Worm (Caenorhabditis elegans) whole organism, midembryonic: ENCODE data around the gene lin-9.

Source experiments
- T22C8.4 ChIP-seq: fragments of 200-800 bp; sonication (Bioruptor generic); IDR thresholded peaks from 2 replicates; pipeline ENCODE4 v1.3.6; 2022; ENCODE audit warnings: missing genetic modification characterization, missing compliant biosample characterization
- cog-1 ChIP-seq: sonication (generic microtip); optimal IDR thresholded peaks from 2 replicates; lab custom pipeline; 2016; ENCODE audit warnings: missing genetic modification characterization, missing compliant biosample characterization
- flt-1 ChIP-seq: fragments of 200-800 bp; sonication (Bioruptor generic); IDR thresholded peaks from 2 replicates; pipeline ENCODE4 v1.3.6; 2022; ENCODE audit warnings: missing genetic modification characterization, missing compliant biosample characterization
- klf-2 ChIP-seq: fragments of 200-800 bp; sonication (Bioruptor generic); conservative IDR thresholded peaks from 2 replicates; pipeline ENCODE4 v1.3.6; 2022; ENCODE audit warnings: missing genetic modification reagents, missing genetic modification characterization, missing compliant biosample characterization
- med-1 ChIP-seq: sonication (generic microtip); optimal IDR thresholded peaks from 2 replicates; lab custom pipeline; 2017; ENCODE audit warnings: missing genetic modification characterization, mild to moderate bottlenecking, missing compliant biosample characterization, antibody characterized with exemption, missing genetic modification reagents; ENCODE audit not compliant: insufficient read depth
- ref-1 ChIP-seq: fragments of 200-800 bp; sonication (Bioruptor generic); conservative IDR thresholded peaks from 2 replicates; pipeline ENCODE4 v1.3.6; 2022; ENCODE audit warnings: missing genetic modification reagents, missing genetic modification characterization, missing compliant biosample characterization
- tab-1 ChIP-seq: fragments of 200-800 bp; sonication (Bioruptor generic); IDR thresholded peaks from 2 replicates; pipeline ENCODE4 v1.3.6; 2022; ENCODE audit warnings: missing genetic modification characterization, missing compliant biosample characterization
- ztf-23 ChIP-seq: fragments of 200-800 bp; sonication (Bioruptor generic); IDR thresholded peaks from 2 replicates; pipeline ENCODE4 v1.3.6; 2022; ENCODE audit warnings: missing genetic modification reagents, missing genetic modification characterization, missing compliant biosample characterization
- ztf-29 ChIP-seq: fragments of 200-800 bp; sonication (Bioruptor generic); IDR thresholded peaks from 2 replicates; pipeline ENCODE4 v1.3.6; 2022; ENCODE audit warnings: missing genetic modification reagents, missing genetic modification characterization, missing compliant biosample characterization

lin-9 gene

ce11 chrIII:8904914-8905665 is 1.2 kb upstream of the lin-9 start, which contains the start of gene unc-32:
Gene unc-32, plus strand, starts transcription at chrIII:8905615.
- TF ChIP-seq ztf-23 (GFP tag; lab: Robert Waterston, UW) (no peak), ztf-29 (GFP tag; lab: Robert Waterston, UW) (no peak), tab-1 (no peak), ref-1 (GFP tag; lab: Robert Waterston, UW) (no peak), flt-1 (GFP tag; lab: Robert Waterston, UW) (no peak), med-1 (GFP tag; lab: Kevin White, UChicago) (no peak), klf-2 (GFP tag; lab: Robert Waterston, UW) (no peak), cog-1 (tag; lab: Kevin White, UChicago) (no peak), T22C8.4 (no peak)

- TF ChIP-seq ztf-23 (GFP tag; lab: Robert Waterston, UW) (no peak), flt-1 (GFP tag; lab: Robert Waterston, UW) (no peak), tab-1 (no peak), med-1 (GFP tag; lab: Kevin White, UChicago) (no peak), klf-2 (GFP tag; lab: Robert Waterston, UW) (no peak), T22C8.4 (no peak), cog-1 (tag; lab: Kevin White, UChicago) (no peak), ztf-29 (GFP tag; lab: Robert Waterston, UW) (no peak), ref-1 (GFP tag; lab: Robert Waterston, UW) (no peak)
Observed at ce11 chrIII:8903263-8903662, 668 bp downstream of the lin-9 start.

DNA sequence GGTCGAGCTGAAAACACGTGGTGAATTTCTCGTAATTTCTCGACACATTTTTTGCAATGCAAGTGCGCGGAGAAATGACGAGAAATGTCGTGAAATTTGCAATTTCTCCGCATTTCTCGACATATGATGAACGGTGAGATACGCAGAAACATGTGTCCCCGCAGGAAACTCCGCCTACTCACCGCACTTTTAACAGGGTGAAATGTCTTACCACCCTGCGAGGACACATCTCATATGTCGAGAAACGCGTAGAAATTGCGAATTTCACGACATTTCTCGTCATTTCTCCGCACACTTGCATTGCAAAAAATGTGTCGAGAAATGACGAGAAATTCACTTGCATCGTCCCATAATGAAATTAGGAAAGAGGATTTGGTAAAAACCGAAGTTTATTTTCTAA is 2.9 kb downstream of the lin-9 start:
- peak; percentile 19 for TF ChIP-seq cog-1 (tag; lab: Kevin White, UChicago)
- TF ChIP-seq flt-1 (GFP tag; lab: Robert Waterston, UW), result peak; percentile 82; the same call in 1 of the 2 replicates

DNA sequence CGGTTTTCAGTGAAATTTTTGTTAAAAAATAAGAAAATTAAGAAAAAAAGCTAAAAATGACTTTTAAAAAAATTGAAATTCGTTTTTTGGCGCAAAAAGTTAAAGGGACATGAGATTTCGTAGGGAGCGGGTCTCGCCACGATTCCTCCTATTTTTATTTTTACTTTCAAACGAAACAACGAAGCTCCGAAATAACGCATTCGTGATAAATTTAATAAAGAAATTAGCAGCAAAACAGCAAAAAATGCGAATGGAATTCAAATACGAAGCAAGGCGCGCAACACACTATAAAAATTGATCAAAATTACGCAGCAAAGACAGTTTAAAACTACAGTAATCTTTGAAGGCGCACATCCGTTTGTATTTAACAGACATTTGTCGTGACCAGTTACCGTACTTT is 4.2 kb downstream of the lin-9 start:
- TF ChIP-seq flt-1 (GFP tag; lab: Robert Waterston, UW), result no peak
- TF ChIP-seq med-1 (GFP tag; lab: Kevin White, UChicago), result no peak
- TF ChIP-seq tab-1, result no peak
- no peak for TF ChIP-seq cog-1 (tag; lab: Kevin White, UChicago)

ce11 chrIII:8894782-8895181 is 9.1 kb downstream of the lin-9 start, which contains the start of gene asna-1:
Gene asna-1, plus strand, starts transcription at chrIII:8895082.
- TF ChIP-seq T22C8.4, result no peak
- no peak for TF ChIP-seq klf-2 (GFP tag; lab: Robert Waterston, UW)
- no peak for TF ChIP-seq flt-1 (GFP tag; lab: Robert Waterston, UW)
- no peak for TF ChIP-seq tab-1
- no peak for TF ChIP-seq ztf-29 (GFP tag; lab: Robert Waterston, UW)
- TF ChIP-seq ztf-23 (GFP tag; lab: Robert Waterston, UW), result no peak
- TF ChIP-seq ref-1 (GFP tag; lab: Robert Waterston, UW), result no peak
- TF ChIP-seq med-1 (GFP tag; lab: Kevin White, UChicago), result no peak
- TF ChIP-seq cog-1 (tag; lab: Kevin White, UChicago), result no peak

- TF ChIP-seq ref-1 (GFP tag; lab: Robert Waterston, UW), result no peak
- TF ChIP-seq ztf-23 (GFP tag; lab: Robert Waterston, UW), result no peak
- no peak for TF ChIP-seq klf-2 (GFP tag; lab: Robert Waterston, UW)
Observed at ce11 chrIII:8893464-8893863, 10.5 kb downstream of the lin-9 start, which contains the start of gene ZK637.4. Gene ZK637.4, plus strand, starts transcription at chrIII:8893764.

DNA sequence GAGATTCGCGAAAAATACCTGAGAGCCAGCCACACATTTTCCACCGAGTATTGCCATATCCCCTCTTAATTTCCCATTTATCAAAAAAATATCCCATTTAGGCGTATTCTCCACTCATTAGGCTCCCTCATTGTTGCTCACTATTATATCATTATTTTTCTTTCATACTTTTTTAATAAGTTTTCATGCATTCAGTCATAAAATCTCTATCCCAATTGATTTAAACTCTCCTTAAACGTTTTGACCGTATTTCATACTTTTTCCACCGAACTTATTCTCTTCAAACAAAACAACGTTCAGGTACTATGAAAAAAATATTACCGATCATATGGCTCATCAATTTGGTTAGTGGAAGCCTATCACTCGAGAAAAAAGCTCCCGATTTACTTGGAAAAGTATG is 14.0 kb downstream of the lin-9 start, which contains the start of gene lnkn-1:
Gene lnkn-1, plus strand, starts transcription at position 301 of the 400 bp plus-strand sequence.
- TF ChIP-seq cog-1 (tag; lab: Kevin White, UChicago) (no peak), ztf-29 (GFP tag; lab: Robert Waterston, UW) (no peak)

DNA sequence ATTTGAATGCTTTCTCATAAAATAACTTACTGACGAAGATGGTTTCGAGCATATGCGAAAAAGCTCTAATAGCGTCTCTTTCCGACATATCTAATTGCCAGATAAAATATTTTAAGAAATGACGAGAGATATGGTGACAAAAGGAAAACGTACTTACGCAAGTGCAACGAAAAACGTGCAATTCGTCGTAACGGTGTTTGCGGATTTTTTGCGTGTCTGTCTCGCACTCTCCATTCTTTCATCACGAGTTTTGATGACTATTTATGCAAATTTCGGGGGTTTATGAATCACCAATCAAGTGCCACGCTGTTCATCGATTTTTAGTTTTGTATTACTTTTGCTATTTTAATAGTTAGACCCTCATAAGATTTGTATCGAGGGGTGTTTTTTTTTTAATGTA is 15.0 kb downstream of the lin-9 start, which contains the start of gene ZK637.14:
Gene ZK637.14, minus strand, starts transcription at position 201 of the 400 bp plus-strand sequence.
- TF ChIP-seq ztf-23 (GFP tag; lab: Robert Waterston, UW), result peak; percentile 37; the same call in 1 of the 2 replicates
- TF ChIP-seq tab-1, result no peak
- TF ChIP-seq ztf-29 (GFP tag; lab: Robert Waterston, UW), result no peak
- no peak for TF ChIP-seq flt-1 (GFP tag; lab: Robert Waterston, UW)
- no peak for TF ChIP-seq ref-1 (GFP tag; lab: Robert Waterston, UW)
- peak; percentile 16 for TF ChIP-seq cog-1 (tag; lab: Kevin White, UChicago)
- no peak for TF ChIP-seq med-1 (GFP tag; lab: Kevin White, UChicago)
- TF ChIP-seq T22C8.4, result no peak
- no peak for TF ChIP-seq klf-2 (GFP tag; lab: Robert Waterston, UW)

ce11 chrIII:8887184-8887801 is 16.6 kb downstream of the lin-9 start, which contains the start of gene famh-136:
Gene famh-136, plus strand, starts transcription at chrIII:8887751.
- no peak for TF ChIP-seq ztf-29 (GFP tag; lab: Robert Waterston, UW)
- peak; percentile 49 for TF ChIP-seq cog-1 (tag; lab: Kevin White, UChicago)
- peak; percentile 58 for TF ChIP-seq flt-1 (GFP tag; lab: Robert Waterston, UW)
- TF ChIP-seq med-1 (GFP tag; lab: Kevin White, UChicago), result peak; percentile 33
- TF ChIP-seq ztf-23 (GFP tag; lab: Robert Waterston, UW), result peak; percentile 86
- TF ChIP-seq ref-1 (GFP tag; lab: Robert Waterston, UW), result no peak
